Worm (Caenorhabditis elegans): Measurements from ENCODE around the gene dcaf-1.

DNA sequence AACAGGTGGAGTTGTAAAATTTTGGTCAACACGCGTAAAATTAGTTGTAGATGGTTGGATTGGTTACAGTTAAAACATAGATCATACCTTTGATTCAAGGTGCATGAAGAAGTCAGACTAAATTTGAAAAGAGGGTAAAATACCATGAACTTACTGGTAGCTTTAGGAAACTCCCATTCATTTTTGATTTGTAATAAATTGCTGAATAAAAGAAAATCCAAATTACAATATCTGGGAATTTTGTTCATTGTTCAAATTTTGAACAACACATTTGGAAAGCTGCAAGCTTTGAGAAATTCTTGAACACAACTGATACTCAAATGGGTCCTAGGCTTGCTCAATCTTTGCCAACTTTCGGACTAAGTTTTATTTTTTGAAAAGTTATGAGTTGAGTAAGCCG lies 28.5 kb downstream of the dcaf-1 start:
- no peak for TF ChIP-seq egl-27 (tag; optimal IDR thresholded peaks at IDR 0.05)
- TF ChIP-seq mdl-1 (tag; optimal IDR thresholded peaks at IDR 0.05): no peak
- no peak for TF ChIP-seq lir-3 (tag; optimal IDR thresholded peaks at IDR 0.05)
- TF ChIP-seq aly-2 (tag; optimal IDR thresholded peaks at IDR 0.05): no peak
- TF ChIP-seq tra-1 (GFP tag; IDR thresholded peaks at IDR 0.05): no peak
- TF ChIP-seq ama-1 (optimal IDR thresholded peaks at IDR 0.05): no peak
- no peak for TF ChIP-seq madf-9 (GFP tag; conservative IDR thresholded peaks at IDR 0.05)
- TF ChIP-seq snpc-1.2 (GFP tag; IDR thresholded peaks at IDR 0.05): no peak
- TF ChIP-seq unc-39 (tag; optimal IDR thresholded peaks at IDR 0.05): no peak
- no peak for TF ChIP-seq daf-12 (tag; optimal IDR thresholded peaks at IDR 0.05)
